Fruit fly (Drosophila melanogaster) whole organism, embryonic: ENCODE measurements around the gene Nak.

ENCODE experiments used
- ATbp ChIP-seq: fragments of 200-800 bp; sonication (Bioruptor generic); optimal IDR thresholded peaks from 2 replicates; lab custom pipeline; 2017; ENCODE audit warnings: missing biosample characterization, mild to moderate bottlenecking, missing genetic modification characterization, missing genetic modification reagents
- Abd-B ChIP-seq: fragments of 200-800 bp; sonication (Bioruptor generic); optimal IDR thresholded peaks from 2 replicates; lab custom pipeline; 2018; ENCODE audit warnings: missing biosample characterization, mild to moderate bottlenecking, missing genetic modification characterization, moderate library complexity
- Atf-2 ChIP-seq: fragments of 200-800 bp; sonication (Bioruptor generic); optimal IDR thresholded peaks from 2 replicates; lab custom pipeline; 2016; ENCODE audit warnings: missing biosample characterization, missing genetic modification characterization
- Bdp1 ChIP-seq: fragments of 200-800 bp; sonication (Bioruptor generic); optimal IDR thresholded peaks from 3 replicates; lab custom pipeline; 2016; ENCODE audit warnings: missing biosample characterization, missing genetic modification characterization
- CG10147 ChIP-seq: fragments of 200-800 bp; sonication (Bioruptor generic); optimal IDR thresholded peaks from 2 replicates; lab custom pipeline; 2019; ENCODE audit warnings: missing biosample characterization, mild to moderate bottlenecking, missing genetic modification characterization, moderate library complexity
- CG10543 ChIP-seq: fragments of 200-800 bp; sonication (Bioruptor generic); optimal IDR thresholded peaks from 3 replicates; lab custom pipeline; 2017; ENCODE audit warnings: missing biosample characterization, mild to moderate bottlenecking, missing genetic modification characterization, moderate library complexity
- CG11695 ChIP-seq: fragments of 200-800 bp; sonication (Bioruptor generic); IDR thresholded peaks from 3 replicates; pipeline ENCODE4 v1.3.6; 2022; ENCODE audit warnings: missing biosample characterization, missing genetic modification characterization
- CG12236 ChIP-seq: fragments of 200-800 bp; sonication (Bioruptor generic); optimal IDR thresholded peaks from 2 replicates; lab custom pipeline; 2016; ENCODE audit warnings: missing biosample characterization, missing genetic modification characterization
- CG12659 ChIP-seq: fragments of 200-800 bp; sonication (Bioruptor generic); optimal IDR thresholded peaks from 3 replicates; lab custom pipeline; 2017; ENCODE audit warnings: mild to moderate bottlenecking, missing biosample characterization, missing genetic modification reagents, missing genetic modification characterization
- CG13424 ChIP-seq: fragments of 200-800 bp; sonication (Bioruptor generic); optimal IDR thresholded peaks from 2 replicates; lab custom pipeline; 2019; ENCODE audit warnings: missing biosample characterization, mild to moderate bottlenecking, missing genetic modification characterization, moderate library complexity
- CG13775 ChIP-seq: fragments of 200-800 bp; sonication (Bioruptor generic); optimal IDR thresholded peaks from 3 replicates; lab custom pipeline; 2017; ENCODE audit warnings: missing biosample characterization, mild to moderate bottlenecking, missing genetic modification characterization
- CG15073 ChIP-seq: fragments of 200-800 bp; sonication (Bioruptor generic); optimal IDR thresholded peaks from 2 replicates; lab custom pipeline; 2016; ENCODE audit warnings: missing biosample characterization, missing genetic modification characterization
- CG18619 ChIP-seq: fragments of 200-800 bp; sonication (Bioruptor generic); optimal IDR thresholded peaks from 3 replicates; lab custom pipeline; 2017; ENCODE audit warnings: missing biosample characterization, mild to moderate bottlenecking, missing genetic modification characterization
- CG2199 ChIP-seq: fragments of 200-800 bp; sonication (Bioruptor generic); IDR thresholded peaks from 3 replicates; pipeline ENCODE4 v1.3.6; 2022; ENCODE audit warnings: missing biosample characterization, missing genetic modification characterization
- CG2712 ChIP-seq: fragments of 200-800 bp; optimal IDR thresholded peaks from 3 replicates; lab custom pipeline; 2019; ENCODE audit warnings: missing biosample characterization, mild to moderate bottlenecking, missing genetic modification characterization, moderate library complexity
- CG3281 ChIP-seq: fragments of 200-800 bp; sonication (Bioruptor generic); optimal IDR thresholded peaks from 3 replicates; lab custom pipeline; 2017; ENCODE audit warnings: missing biosample characterization, mild to moderate bottlenecking, missing genetic modification characterization
- CG3847 ChIP-seq: fragments of 200-800 bp; sonication (Bioruptor generic); IDR thresholded peaks from 2 replicates; pipeline ENCODE4 v1.3.6; 2022; ENCODE audit warnings: missing biosample characterization, missing genetic modification characterization
- CG3995 ChIP-seq: fragments of 200-800 bp; sonication (Bioruptor generic); optimal IDR thresholded peaks from 3 replicates; lab custom pipeline; 2016; ENCODE audit warnings: missing biosample characterization, missing genetic modification characterization
- CG6791 ChIP-seq: fragments of 200-800 bp; sonication (Bioruptor generic); IDR thresholded peaks from 3 replicates; pipeline ENCODE4 v1.3.6; 2022; ENCODE audit warnings: missing biosample characterization, missing genetic modification characterization; ENCODE audit not compliant: partially characterized antibody
- CG7271 ChIP-seq: fragments of 200-800 bp; sonication (Bioruptor generic); optimal IDR thresholded peaks from 2 replicates; lab custom pipeline; 2018; ENCODE audit warnings: missing biosample characterization, mild to moderate bottlenecking, missing genetic modification characterization, moderate library complexity
- CG7372 ChIP-seq: fragments of 200-800 bp; sonication (Bioruptor generic); IDR thresholded peaks from 2 replicates; pipeline ENCODE4 v1.3.6; 2022; ENCODE audit warnings: missing biosample characterization, missing genetic modification characterization
- CoRest ChIP-seq: fragments of 200-800 bp; sonication (Bioruptor generic); optimal IDR thresholded peaks from 3 replicates; lab custom pipeline; 2018; ENCODE audit warnings: missing biosample characterization, mild to moderate bottlenecking, missing genetic modification characterization, moderate library complexity
- D19A ChIP-seq: fragments of 200-800 bp; optimal IDR thresholded peaks from 3 replicates; lab custom pipeline; 2019; ENCODE audit warnings: missing biosample characterization, mild to moderate bottlenecking, missing genetic modification characterization, moderate library complexity
- Dll ChIP-seq: fragments of 200-800 bp; sonication (Bioruptor generic); IDR thresholded peaks from 4 replicates; pipeline ENCODE4 v1.3.6; 2022; ENCODE audit warnings: missing biosample characterization, missing genetic modification characterization; ENCODE audit not compliant: partially characterized antibody
- Hr51 ChIP-seq, 2 experiments: fragments of 200-800 bp; sonication (Bioruptor generic); optimal IDR thresholded peaks; 2 replicates in 1 of 2; 3 replicates in 1 of 2; lab custom pipeline; 2016 to 2018; ENCODE audit warnings: missing biosample characterization in 2 of 2, missing genetic modification characterization in 2 of 2, mild to moderate bottlenecking in 1 of 2, moderate library complexity in 1 of 2
- Myb ChIP-seq: fragments of 200-800 bp; sonication (Bioruptor generic); optimal IDR thresholded peaks from 2 replicates; lab custom pipeline; 2016; ENCODE audit warnings: missing biosample characterization, missing genetic modification characterization
- Oaz ChIP-seq: fragments of 200-800 bp; sonication (Bioruptor generic); IDR thresholded peaks from 2 replicates; pipeline ENCODE4 v1.3.6; 2022; ENCODE audit warnings: missing biosample characterization, missing genetic modification characterization
- Ptx1 ChIP-seq: fragments of 200-800 bp; sonication (Bioruptor generic); IDR thresholded peaks from 2 replicates; pipeline ENCODE4 v1.3.6; 2022; ENCODE audit warnings: missing biosample characterization, missing genetic modification characterization
- Ravus ChIP-seq: fragments of 200-800 bp; sonication (Bioruptor generic); IDR thresholded peaks from 2 replicates; pipeline ENCODE4 v1.3.6; 2022; ENCODE audit warnings: missing biosample characterization, missing genetic modification characterization
- Sry-β ChIP-seq: fragments of 200-800 bp; sonication (Bioruptor generic); optimal IDR thresholded peaks from 2 replicates; lab custom pipeline; 2018; ENCODE audit warnings: missing biosample characterization, mild to moderate bottlenecking, missing genetic modification characterization, moderate library complexity
- aop ChIP-seq: fragments of 200-800 bp; sonication (Bioruptor generic); IDR thresholded peaks from 2 replicates; pipeline ENCODE4 v1.3.6; 2022; ENCODE audit warnings: missing biosample characterization, missing genetic modification characterization
- cas ChIP-seq: fragments of 200-800 bp; sonication (Bioruptor generic); IDR thresholded peaks from 2 replicates; pipeline ENCODE4 v1.3.6; 2022; ENCODE audit warnings: missing biosample characterization, missing genetic modification characterization
- esg ChIP-seq: fragments of 200-800 bp; sonication (Bioruptor generic); conservative IDR thresholded peaks from 2 replicates; pipeline ENCODE4 v1.3.6; 2022; ENCODE audit warnings: missing biosample characterization, missing genetic modification characterization
- fd3F ChIP-seq: fragments of 200-800 bp; sonication (Bioruptor generic); optimal IDR thresholded peaks from 2 replicates; lab custom pipeline; 2018; ENCODE audit warnings: missing biosample characterization, mild to moderate bottlenecking, missing genetic modification characterization, moderate library complexity
- gce ChIP-seq: fragments of 200-800 bp; sonication (Bioruptor generic); IDR thresholded peaks from 3 replicates; pipeline ENCODE4 v1.3.6; 2022; ENCODE audit warnings: missing biosample characterization, missing genetic modification characterization
- grn ChIP-seq: fragments of 200-800 bp; sonication (Bioruptor generic); optimal IDR thresholded peaks from 3 replicates; lab custom pipeline; 2017; ENCODE audit warnings: missing biosample characterization, missing genetic modification characterization
- nau ChIP-seq: fragments of 200-800 bp; sonication (Bioruptor generic); optimal IDR thresholded peaks from 3 replicates; lab custom pipeline; 2017; ENCODE audit warnings: missing biosample characterization, mild to moderate bottlenecking, missing genetic modification characterization, missing genetic modification reagents
- nerfin-2 ChIP-seq: fragments of 200-800 bp; sonication (Bioruptor generic); IDR thresholded peaks from 2 replicates; pipeline ENCODE4 v1.3.6; 2022; ENCODE audit warnings: missing biosample characterization, missing genetic modification characterization; ENCODE audit not compliant: partially characterized antibody
- pho ChIP-seq: fragments of 200-800 bp; sonication (Bioruptor generic); optimal IDR thresholded peaks from 2 replicates; lab custom pipeline; 2016; ENCODE audit warnings: missing biosample characterization, missing genetic modification characterization
- row ChIP-seq: fragments of 200-800 bp; sonication (Bioruptor generic); IDR thresholded peaks from 3 replicates; pipeline ENCODE4 v1.3.6; 2022; ENCODE audit warnings: missing biosample characterization, missing genetic modification characterization
- salm ChIP-seq: fragments of 200-800 bp; sonication (Bioruptor generic); optimal IDR thresholded peaks from 2 replicates; lab custom pipeline; 2018; ENCODE audit warnings: missing biosample characterization, mild to moderate bottlenecking, missing genetic modification characterization
- sima ChIP-seq: fragments of 200-800 bp; sonication (Bioruptor generic); optimal IDR thresholded peaks from 2 replicates; lab custom pipeline; 2016; ENCODE audit warnings: missing biosample characterization, missing genetic modification characterization
- slbo ChIP-seq: fragments of 200-800 bp; sonication (Bioruptor generic); IDR thresholded peaks from 2 replicates; pipeline ENCODE4 v1.3.6; 2022; ENCODE audit warnings: missing biosample characterization, missing genetic modification characterization
- tap ChIP-seq: fragments of 200-800 bp; optimal IDR thresholded peaks from 3 replicates; lab custom pipeline; 2019; ENCODE audit warnings: missing biosample characterization, mild to moderate bottlenecking, missing genetic modification characterization, moderate library complexity
- ttk ChIP-seq: fragments of 200-800 bp; sonication (Bioruptor generic); IDR thresholded peaks from 2 replicates; pipeline ENCODE4 v2.1.2; 2022; ENCODE audit warnings: missing biosample characterization, missing genetic modification characterization
- vnd ChIP-seq: fragments of 200-800 bp; sonication (Bioruptor generic); IDR thresholded peaks from 3 replicates; pipeline ENCODE4 v1.3.6; 2022; ENCODE audit warnings: missing biosample characterization, missing genetic modification characterization; ENCODE audit not compliant: partially characterized antibody
- vvl ChIP-seq: fragments of 200-800 bp; sonication (Bioruptor generic); IDR thresholded peaks from 2 replicates; pipeline ENCODE4 v1.3.6; 2022; ENCODE audit warnings: missing biosample characterization, missing genetic modification characterization
- wor ChIP-seq: fragments of 200-800 bp; sonication (Bioruptor generic); IDR thresholded peaks from 2 replicates; pipeline ENCODE4 v1.3.6; 2022; ENCODE audit warnings: missing biosample characterization, missing genetic modification characterization
- zen ChIP-seq: fragments of 200-800 bp; sonication (Bioruptor generic); optimal IDR thresholded peaks from 3 replicates; lab custom pipeline; 2018; ENCODE audit warnings: missing biosample characterization, mild to moderate bottlenecking, missing genetic modification characterization, moderate library complexity

Nak gene

DNA sequence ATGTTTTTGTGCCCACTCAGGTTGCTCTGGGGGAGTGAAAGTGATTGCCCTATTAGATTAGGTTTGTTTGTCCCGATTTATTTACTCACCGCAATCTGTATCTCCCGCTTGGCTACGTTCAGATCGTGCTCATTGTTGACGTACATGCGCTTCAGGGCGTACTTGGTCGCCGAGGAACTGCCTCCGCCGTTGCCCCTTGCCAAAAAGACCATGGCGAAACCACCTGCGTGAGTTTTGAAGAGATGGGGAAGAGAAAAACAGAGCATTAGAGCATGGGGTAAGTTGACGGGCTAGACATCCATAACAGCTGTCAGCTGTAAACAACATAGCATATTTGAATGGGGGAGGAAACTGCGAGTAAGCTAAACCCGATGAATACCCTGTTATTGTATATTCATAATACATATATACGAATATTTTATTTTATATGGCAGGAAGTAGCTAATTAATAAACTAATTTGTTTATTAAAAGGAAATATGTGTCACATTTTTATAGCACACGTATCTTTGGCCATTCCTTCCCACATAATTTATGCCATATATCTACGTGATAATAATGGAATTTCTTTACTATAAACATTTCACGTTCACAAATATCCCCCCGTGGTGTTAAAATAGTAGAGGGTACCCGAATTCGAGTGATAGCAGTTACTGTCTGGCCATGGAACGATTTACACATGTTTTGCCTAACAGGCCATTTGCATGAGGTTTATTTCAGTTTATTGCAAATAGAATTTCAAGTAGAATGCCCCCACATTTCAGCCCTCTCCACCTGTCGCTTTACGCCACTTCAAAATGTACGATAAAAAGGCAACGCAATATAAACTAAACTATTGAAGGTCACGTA lies 3.0 kb downstream of the Nak start (continued):
- peak; percentile 28; the same call in 1 of the 2 replicates for TF ChIP-seq CG7372
- TF ChIP-seq esg, result no peak; the same call in 1 of the 2 replicates
- no peak for TF ChIP-seq ttk (GFP tag; lab: Robert Waterston, UW)
- peak; percentile 4 for TF ChIP-seq zen
- peak; percentile 23; the same call in 1 of the 2 replicates for TF ChIP-seq Ravus (GFP tag; lab: Robert Waterston, UW)
- TF ChIP-seq CG18619, result no peak
- TF ChIP-seq nau (GFP tag; lab: Kevin White, UChicago), result no peak
- TF ChIP-seq Oaz, result no peak
- TF ChIP-seq CG15073, result no peak
- no peak for TF ChIP-seq nerfin-2 (GFP tag; lab: Robert Waterston, UW)
- TF ChIP-seq CG11695 (GFP tag; lab: Robert Waterston, UW), result peak; percentile 60; the same call in 2 of the 3 replicates
- no peak for TF ChIP-seq tap (tag; lab: Kevin White, UChicago)
- peak; percentile 41 for TF ChIP-seq CG3847
- TF ChIP-seq CG10147 (GFP tag; lab: Kevin White, UChicago), result peak; percentile 63
- TF ChIP-seq CG6791 (GFP tag; lab: Robert Waterston, UW), result no peak
- TF ChIP-seq vnd (GFP tag; lab: Robert Waterston, UW), result no peak
- TF ChIP-seq fd3F (GFP tag; lab: Kevin White, UChicago), result peak; percentile 43
- TF ChIP-seq ATbp, result no peak
- TF ChIP-seq grn, result no peak
- TF ChIP-seq Ptx1 (GFP tag; lab: Robert Waterston, UW), result peak; percentile 60
- TF ChIP-seq CoRest (tag; lab: Kevin White, UChicago), result peak; percentile 51
- no peak for TF ChIP-seq sima (GFP tag; lab: Kevin White, UChicago)
- TF ChIP-seq CG12236 (GFP tag; lab: Kevin White, UChicago), result no peak
- TF ChIP-seq CG10543 (GFP tag; lab: Kevin White, UChicago), result peak; percentile 13
- TF ChIP-seq Abd-B, result peak; percentile 27
- no peak for TF ChIP-seq Sry-β (GFP tag; lab: Kevin White, UChicago)
- no peak for TF ChIP-seq pho (GFP tag; lab: Kevin White, UChicago)
- no peak for TF ChIP-seq salm
- TF ChIP-seq CG13424, result peak; percentile 31
- TF ChIP-seq gce (GFP tag; lab: Robert Waterston, UW), result no peak
- no peak for TF ChIP-seq CG3995 (GFP tag; lab: Kevin White, UChicago)
- TF ChIP-seq CG2199 (GFP tag; lab: Robert Waterston, UW), result no peak
- TF ChIP-seq CG13775, result peak; percentile 22
- peak; percentile 74 for TF ChIP-seq slbo
- TF ChIP-seq CG7271 (tag; lab: Kevin White, UChicago), result no peak
- TF ChIP-seq CG2712 (tag; lab: Kevin White, UChicago), result peak; percentile 42
- peak; percentile 76 for TF ChIP-seq row
- no peak for TF ChIP-seq Atf-2
- no peak for TF ChIP-seq cas (GFP tag; lab: Robert Waterston, UW)
- no peak for TF ChIP-seq aop (GFP tag; lab: Robert Waterston, UW)
- peak; percentile 77 for TF ChIP-seq CG3281 (GFP tag; lab: Kevin White, UChicago)
- no peak for TF ChIP-seq wor (GFP tag; lab: Robert Waterston, UW)
- peak in 1 of 2 experiments; percentile 44 for TF ChIP-seq Hr51 (GFP tag; optimal IDR thresholded peaks at IDR 0.05; lab: Kevin White, UChicago)
- no peak for TF ChIP-seq Bdp1 (GFP tag; lab: Kevin White, UChicago)
- no peak for TF ChIP-seq Dll (GFP tag; lab: Robert Waterston, UW)
- peak; percentile 21 for TF ChIP-seq D19A (tag; lab: Kevin White, UChicago)
- TF ChIP-seq vvl, result 0 out of 2 replicates have a peak, but pooled peaks have one; percentile 44
- no peak for TF ChIP-seq Myb (GFP tag; lab: Kevin White, UChicago)
- no peak for TF ChIP-seq CG12659 (GFP tag; lab: Kevin White, UChicago)
